Fruit fly (Drosophila melanogaster): ENCODE data around the gene CG2931.

dm6 chr3R:5606477-5606876, 38.1 kb upstream of the CG2931 start, which contains the start of gene asl:
- TF ChIP-seq CTCF (optimal IDR thresholded peaks at IDR 0.05): peak; percentile 84 to 87
- TF ChIP-seq CG8478 (optimal IDR thresholded peaks at IDR 0.05): no peak

Measured in S2 (cell line).